Fruit fly (Drosophila melanogaster) whole organism, prepupa: ENCODE results near the gene CG13248.

Experiments
- Blimp-1 ChIP-seq: fragments of 200-800 bp; sonication (Bioruptor generic); optimal IDR thresholded peaks from 3 replicates; lab custom pipeline; 2017; ENCODE audit warnings: missing biosample characterization, missing genetic modification characterization, mild to moderate bottlenecking, moderate library complexity, missing genetic modification reagents
- CG10631 ChIP-seq: fragments of 200-800 bp; sonication (Bioruptor generic); optimal IDR thresholded peaks from 2 replicates; lab custom pipeline; 2016; ENCODE audit warnings: missing biosample characterization, missing genetic modification characterization
- CG10669 ChIP-seq: fragments of 200-800 bp; sonication (Bioruptor generic); optimal IDR thresholded peaks from 3 replicates; lab custom pipeline; 2018; ENCODE audit warnings: missing biosample characterization, mild to moderate bottlenecking, missing genetic modification characterization, moderate library complexity
- CG11294 ChIP-seq: fragments of 200-800 bp; sonication (Bioruptor generic); IDR thresholded peaks from 2 replicates; pipeline ENCODE4 v1.3.6; 2022; ENCODE audit warnings: missing biosample characterization, missing genetic modification characterization
- CG11762 ChIP-seq: fragments of 200-800 bp; sonication (Bioruptor generic); optimal IDR thresholded peaks from 3 replicates; lab custom pipeline; 2016; ENCODE audit warnings: missing biosample characterization, missing genetic modification characterization; ENCODE audit not compliant: insufficient read depth
- CG11902 ChIP-seq: fragments of 200-800 bp; sonication (Bioruptor generic); optimal IDR thresholded peaks from 3 replicates; lab custom pipeline; 2016; ENCODE audit warnings: missing biosample characterization, missing genetic modification characterization
- CG15336 ChIP-seq: fragments of 200-800 bp; sonication (Bioruptor generic); IDR thresholded peaks from 2 replicates; pipeline ENCODE4 v1.3.6; 2022; ENCODE audit warnings: missing biosample characterization, missing genetic modification characterization
- CG1621 ChIP-seq: fragments of 200-800 bp; sonication (Bioruptor generic); optimal IDR thresholded peaks from 3 replicates; lab custom pipeline; 2018; ENCODE audit warnings: missing biosample characterization, mild to moderate bottlenecking, missing genetic modification characterization
- CG16779 ChIP-seq: fragments of 200-800 bp; sonication (Bioruptor generic); optimal IDR thresholded peaks from 3 replicates; lab custom pipeline; 2017; ENCODE audit warnings: missing biosample characterization, mild to moderate bottlenecking, missing genetic modification characterization
- CG3032 ChIP-seq: fragments of 200-800 bp; optimal IDR thresholded peaks from 2 replicates; lab custom pipeline; 2019; ENCODE audit warnings: missing biosample characterization, mild to moderate bottlenecking, missing genetic modification characterization, moderate library complexity
- CG34406 ChIP-seq: fragments of 200-800 bp; sonication (Bioruptor generic); optimal IDR thresholded peaks from 3 replicates; lab custom pipeline; 2016; ENCODE audit warnings: missing biosample characterization, missing genetic modification characterization
- CG3919 ChIP-seq: fragments of 200-800 bp; sonication (Bioruptor generic); optimal IDR thresholded peaks from 3 replicates; lab custom pipeline; 2016; ENCODE audit warnings: missing biosample characterization, missing genetic modification characterization
- CG4318 ChIP-seq: fragments of 200-800 bp; sonication (Bioruptor generic); optimal IDR thresholded peaks from 3 replicates; lab custom pipeline; 2017; ENCODE audit warnings: missing biosample characterization, mild to moderate bottlenecking, missing genetic modification characterization
- CG6276 ChIP-seq: fragments of 200-800 bp; sonication (Bioruptor generic); optimal IDR thresholded peaks from 2 replicates; lab custom pipeline; 2017; ENCODE audit warnings: missing biosample characterization, mild to moderate bottlenecking, missing genetic modification characterization
- CG7368 ChIP-seq: fragments of 200-800 bp; sonication (Bioruptor generic); optimal IDR thresholded peaks from 3 replicates; lab custom pipeline; 2016; ENCODE audit warnings: missing biosample characterization, missing genetic modification characterization
- CG8319 ChIP-seq: fragments of 200-800 bp; sonication (Bioruptor generic); optimal IDR thresholded peaks from 3 replicates; lab custom pipeline; 2016; ENCODE audit warnings: missing biosample characterization, missing genetic modification characterization
- CG8632 ChIP-seq: fragments of 200-800 bp; sonication (Bioruptor generic); optimal IDR thresholded peaks from 3 replicates; lab custom pipeline; 2016; ENCODE audit warnings: missing biosample characterization, missing genetic modification characterization
- CG9139 ChIP-seq: fragments of 200-800 bp; sonication (Bioruptor generic); optimal IDR thresholded peaks from 3 replicates; lab custom pipeline; 2017; ENCODE audit warnings: missing biosample characterization, mild to moderate bottlenecking, missing genetic modification characterization
- Eip78C ChIP-seq: fragments of 200-800 bp; sonication (Bioruptor generic); peaks from one replicate; lab custom pipeline; 2016; ENCODE audit warnings: missing biosample characterization, missing genetic modification characterization
- Eip93F ChIP-seq: fragments of 200-800 bp; sonication (Bioruptor generic); optimal IDR thresholded peaks from 2 replicates; lab custom pipeline; 2016; ENCODE audit warnings: missing biosample characterization, mild to moderate bottlenecking, missing genetic modification characterization
- Ets96B ChIP-seq: fragments of 200-800 bp; optimal IDR thresholded peaks from 2 replicates; lab custom pipeline; 2019; ENCODE audit warnings: missing biosample characterization, mild to moderate bottlenecking, missing genetic modification characterization, moderate library complexity
- Hr38 ChIP-seq: sonication (Bioruptor generic); optimal IDR thresholded peaks from 2 replicates; lab custom pipeline; 2016; ENCODE audit warnings: missing biosample characterization, missing genetic modification characterization
- Hr4 ChIP-seq: fragments of 200-800 bp; sonication (Bioruptor generic); optimal IDR thresholded peaks from 3 replicates; lab custom pipeline; 2016; ENCODE audit warnings: missing biosample characterization, missing genetic modification characterization
- Lpt ChIP-seq: fragments of 200-800 bp; sonication (Bioruptor generic); optimal IDR thresholded peaks from 3 replicates; lab custom pipeline; 2016; ENCODE audit warnings: missing biosample characterization, missing genetic modification characterization
- Met ChIP-seq: fragments of 200-800 bp; sonication (Bioruptor generic); optimal IDR thresholded peaks from 3 replicates; lab custom pipeline; 2016; ENCODE audit warnings: missing biosample characterization, missing genetic modification characterization
- OdsH ChIP-seq: fragments of 200-800 bp; sonication (Bioruptor generic); optimal IDR thresholded peaks from 3 replicates; lab custom pipeline; 2016; ENCODE audit warnings: missing biosample characterization, missing genetic modification characterization
- Sox102F ChIP-seq: fragments of 200-800 bp; sonication (Bioruptor generic); optimal IDR thresholded peaks from 2 replicates; lab custom pipeline; 2016; ENCODE audit warnings: missing biosample characterization, mild to moderate bottlenecking, missing genetic modification characterization
- Sox14 ChIP-seq: fragments of 200-800 bp; sonication (Bioruptor generic); optimal IDR thresholded peaks from 3 replicates; lab custom pipeline; 2016; ENCODE audit warnings: missing biosample characterization, missing genetic modification characterization
- Sox15 ChIP-seq: fragments of 200-800 bp; sonication (Bioruptor generic); optimal IDR thresholded peaks from 3 replicates; lab custom pipeline; 2016; ENCODE audit warnings: missing biosample characterization, missing genetic modification characterization
- acj6 ChIP-seq: fragments of 200-800 bp; sonication (Bioruptor generic); optimal IDR thresholded peaks from 3 replicates; lab custom pipeline; 2016; ENCODE audit warnings: missing biosample characterization, missing genetic modification characterization
- dac ChIP-seq: fragments of 200-800 bp; sonication (Bioruptor generic); optimal IDR thresholded peaks from 2 replicates; lab custom pipeline; 2017; ENCODE audit warnings: missing biosample characterization, mild to moderate bottlenecking, missing genetic modification characterization
- dsx ChIP-seq: fragments of 200-800 bp; optimal IDR thresholded peaks from 3 replicates; lab custom pipeline; 2019; ENCODE audit warnings: missing biosample characterization, mild to moderate bottlenecking, missing genetic modification characterization, moderate library complexity; ENCODE audit not compliant: poor library complexity, severe bottlenecking
- eg ChIP-seq: fragments of 200-800 bp; sonication (Bioruptor generic); IDR thresholded peaks from 3 replicates; pipeline ENCODE4 v1.3.6; 2022; ENCODE audit warnings: missing biosample characterization, missing genetic modification characterization
- esn ChIP-seq: fragments of 200-800 bp; sonication (Bioruptor generic); optimal IDR thresholded peaks from 2 replicates; lab custom pipeline; 2016; ENCODE audit warnings: missing biosample characterization, mild to moderate bottlenecking, missing genetic modification characterization, moderate library complexity
- fd59A ChIP-seq: fragments of 200-800 bp; sonication (Bioruptor generic); optimal IDR thresholded peaks from 2 replicates; lab custom pipeline; 2017; ENCODE audit warnings: missing biosample characterization, mild to moderate bottlenecking, missing genetic modification characterization, missing genetic modification reagents
- fd85E ChIP-seq: fragments of 200-800 bp; sonication (Bioruptor generic); optimal IDR thresholded peaks from 3 replicates; lab custom pipeline; 2016; ENCODE audit warnings: missing biosample characterization, missing genetic modification characterization
- lz ChIP-seq: fragments of 200-800 bp; sonication (Bioruptor generic); optimal IDR thresholded peaks from 3 replicates; lab custom pipeline; 2016; ENCODE audit warnings: missing biosample characterization, missing genetic modification characterization
- net ChIP-seq: fragments of 200-800 bp; sonication (Bioruptor generic); optimal IDR thresholded peaks from 3 replicates; lab custom pipeline; 2016; ENCODE audit warnings: missing biosample characterization, missing genetic modification characterization
- pdm3 ChIP-seq: fragments of 200-800 bp; sonication (Bioruptor generic); optimal IDR thresholded peaks from 3 replicates; lab custom pipeline; 2016; ENCODE audit warnings: missing biosample characterization, missing genetic modification characterization
- salr ChIP-seq, 2 experiments: fragments of 200-800 bp; sonication (Bioruptor generic); optimal IDR thresholded peaks; 3 replicates each; lab custom pipeline; 2016 to 2018; ENCODE audit warnings: missing biosample characterization in 2 of 2, missing genetic modification characterization in 2 of 2, mild to moderate bottlenecking in 1 of 2
- spab ChIP-seq: fragments of 200-800 bp; sonication (Bioruptor generic); optimal IDR thresholded peaks from 2 replicates; lab custom pipeline; 2017; ENCODE audit warnings: missing biosample characterization, mild to moderate bottlenecking, missing genetic modification characterization, missing genetic modification reagents
- ss ChIP-seq, 2 experiments: fragments of 200-800 bp; sonication (Bioruptor generic); optimal IDR thresholded peaks; 2 replicates in 1 of 2; 3 replicates in 1 of 2; lab custom pipeline; 2017 to 2018; ENCODE audit warnings: mild to moderate bottlenecking in 2 of 2, missing biosample characterization in 2 of 2, missing genetic modification characterization in 2 of 2, moderate library complexity in 1 of 2
- vri ChIP-seq: fragments of 200-800 bp; sonication (Bioruptor generic); optimal IDR thresholded peaks from 3 replicates; lab custom pipeline; 2016; ENCODE audit warnings: missing biosample characterization, mild to moderate bottlenecking, missing genetic modification characterization

The CG13248 gene

DNA sequence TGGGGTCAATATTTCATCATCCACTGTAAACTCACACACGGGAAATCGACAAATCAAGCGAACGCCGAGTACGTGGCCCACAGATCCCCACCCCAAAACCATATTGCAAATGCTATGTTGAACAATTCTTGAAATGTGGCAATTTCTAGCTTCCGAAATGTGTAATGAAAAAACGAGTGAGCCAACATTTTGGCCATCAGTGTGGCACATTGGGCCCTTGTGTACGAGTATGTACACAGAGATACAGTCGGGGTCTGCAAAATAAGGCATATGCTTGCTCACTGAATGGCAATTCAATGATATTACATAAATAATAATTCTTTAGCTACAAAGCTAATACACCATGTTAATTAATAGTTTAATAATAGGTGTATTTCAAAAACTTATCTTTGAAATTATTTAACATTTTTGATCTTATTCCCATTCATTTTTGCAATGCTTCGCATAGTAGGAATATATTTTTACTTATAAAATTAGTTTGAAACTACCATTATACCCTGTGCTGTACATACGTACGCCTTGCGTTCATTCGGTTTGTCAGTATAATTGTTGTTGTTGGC, 10.7 kb downstream of the CG13248 start (continued):
- TF ChIP-seq Sox102F (GFP tag; lab: Kevin White, UChicago) (peak; percentile 90), fd85E (GFP tag; lab: Kevin White, UChicago) (peak; percentile 82), CG15336 (peak; percentile 92), acj6 (GFP tag; lab: Kevin White, UChicago) (peak; percentile 95), CG7368 (GFP tag; lab: Kevin White, UChicago) (peak; percentile 83), Blimp-1 (GFP tag; lab: Kevin White, UChicago) (peak; percentile 75), CG11902 (peak; percentile 88), CG10669 (GFP tag; lab: Kevin White, UChicago) (peak; percentile 85), CG11294 (peak; percentile 83), eg (peak; percentile 87), dsx (GFP tag; lab: Kevin White, UChicago) (peak; percentile 86), CG8319 (GFP tag; lab: Kevin White, UChicago) (peak; percentile 91), CG1621 (tag; lab: Kevin White, UChicago) (peak; percentile 77), CG16779 (tag; lab: Kevin White, UChicago) (peak; percentile 84), CG4318 (peak; percentile 87), salr (GFP tag; optimal IDR thresholded peaks at IDR 0.05; lab: Kevin White, UChicago) (peak; percentile 67 to 94), vri (peak; percentile 88), CG11762 (GFP tag; lab: Kevin White, UChicago) (peak; percentile 86), Ets96B (tag; lab: Kevin White, UChicago) (peak; percentile 89), Sox15 (GFP tag; lab: Kevin White, UChicago) (peak; percentile 86), ss (GFP tag; optimal IDR thresholded peaks at IDR 0.05; lab: Kevin White, UChicago) (peak; percentile 81 to 83), esn (GFP tag; lab: Kevin White, UChicago) (peak; percentile 95), net (GFP tag; lab: Kevin White, UChicago) (peak; percentile 95), CG8632 (GFP tag; lab: Kevin White, UChicago) (peak; percentile 91), lz (peak; percentile 90), CG10631 (peak; percentile 91), Lpt (GFP tag; lab: Kevin White, UChicago) (peak; percentile 90), CG3032 (tag; lab: Kevin White, UChicago) (peak; percentile 90), CG3919 (peak; percentile 93), Eip93F (GFP tag; lab: Kevin White, UChicago) (peak; percentile 85)

DNA sequence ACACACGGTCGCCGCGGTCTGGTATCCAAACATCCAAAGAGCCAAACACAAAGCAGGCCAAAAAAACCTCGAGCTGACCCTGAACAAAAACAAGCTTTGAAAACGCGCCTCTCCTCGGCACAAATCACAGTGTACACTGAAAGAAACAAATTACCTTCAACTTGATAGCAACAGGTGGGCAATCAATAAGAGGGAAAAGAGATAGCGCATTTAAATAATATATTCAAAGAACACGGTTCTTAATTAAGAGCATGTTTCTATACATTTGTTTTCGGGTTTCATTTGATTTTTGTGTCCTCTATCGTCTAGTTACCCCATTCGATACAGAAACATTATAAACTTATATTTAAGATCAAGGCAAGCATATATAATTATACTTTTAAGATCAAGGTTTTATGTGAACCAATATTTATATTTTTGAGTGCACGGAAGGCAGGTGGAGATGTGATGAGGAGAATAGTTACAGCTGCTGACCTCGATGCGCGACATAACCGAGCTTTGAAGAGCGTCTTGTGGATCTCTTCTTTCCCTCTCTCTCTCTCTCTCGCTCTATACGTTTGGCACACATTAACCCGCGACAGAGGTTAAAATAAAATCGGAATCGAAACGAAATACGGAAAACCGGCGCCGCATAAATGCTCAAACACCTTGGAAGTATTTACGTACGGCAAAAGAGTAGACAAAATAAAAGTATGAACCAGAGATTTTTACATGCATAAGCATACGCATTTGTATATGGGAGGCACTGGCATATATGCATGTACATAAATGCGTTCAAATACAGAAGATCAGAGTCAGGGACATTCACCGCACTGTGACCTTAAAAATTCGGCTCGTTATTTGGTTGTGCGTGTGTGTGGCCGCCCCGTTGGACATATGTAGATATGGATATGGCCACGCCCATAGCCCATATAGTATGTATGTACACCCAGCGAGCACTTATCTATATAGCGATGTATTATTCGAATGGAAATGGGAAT, 11.8 kb downstream of the CG13248 start:
- TF ChIP-seq fd59A (GFP tag; lab: Kevin White, UChicago) (peak; percentile 75), CG16779 (tag; lab: Kevin White, UChicago) (peak; percentile 69), CG34406 (GFP tag; lab: Kevin White, UChicago) (peak; percentile 80), Ets96B (tag; lab: Kevin White, UChicago) (peak; percentile 79), CG10669 (GFP tag; lab: Kevin White, UChicago) (peak; percentile 70), CG1621 (tag; lab: Kevin White, UChicago) (peak; percentile 39), fd85E (GFP tag; lab: Kevin White, UChicago) (peak; percentile 2), Eip78C (peak; percentile 95), pdm3 (peak; percentile 85), CG15336 (peak; percentile 85), CG11294 (peak; percentile 65; the same call in 1 of the 2 replicates), Met (GFP tag; lab: Kevin White, UChicago) (peak; percentile 76), OdsH (GFP tag; lab: Kevin White, UChicago) (peak; percentile 79), CG10631 (peak; percentile 82), CG3919 (peak; percentile 84), salr (GFP tag; optimal IDR thresholded peaks at IDR 0.05; lab: Kevin White, UChicago) (peak; percentile 34 to 85), Hr4 (GFP tag; lab: Kevin White, UChicago) (peak; percentile 88), dac (GFP tag; lab: Kevin White, UChicago) (peak; percentile 82), CG8632 (GFP tag; lab: Kevin White, UChicago) (peak; percentile 79), CG6276 (GFP tag; lab: Kevin White, UChicago) (peak; percentile 84), Sox102F (GFP tag; lab: Kevin White, UChicago) (peak; percentile 78), CG9139 (GFP tag; lab: Kevin White, UChicago) (peak; percentile 12), CG4318 (peak; percentile 88), Hr38 (GFP tag; lab: Kevin White, UChicago) (no peak), Eip93F (GFP tag; lab: Kevin White, UChicago) (peak; percentile 11), Sox14 (peak; percentile 77), esn (GFP tag; lab: Kevin White, UChicago) (peak; percentile 79), spab (peak; percentile 71), vri (peak; percentile 39), Sox15 (GFP tag; lab: Kevin White, UChicago) (peak; percentile 70)
